Fruit fly (Drosophila melanogaster) whole organism: ENCODE results near the gene bard.

ENCODE experiments used
- psq ChIP-seq: fragments of >200 bp; optimal IDR thresholded peaks from 2 replicates; lab custom pipeline; 2017
- usp ChIP-seq: fragments of >200 bp; optimal IDR thresholded peaks from 2 replicates; lab custom pipeline; 2017; ENCODE audit warnings: missing biosample characterization, missing genetic modification characterization, mixed read lengths

DNA sequence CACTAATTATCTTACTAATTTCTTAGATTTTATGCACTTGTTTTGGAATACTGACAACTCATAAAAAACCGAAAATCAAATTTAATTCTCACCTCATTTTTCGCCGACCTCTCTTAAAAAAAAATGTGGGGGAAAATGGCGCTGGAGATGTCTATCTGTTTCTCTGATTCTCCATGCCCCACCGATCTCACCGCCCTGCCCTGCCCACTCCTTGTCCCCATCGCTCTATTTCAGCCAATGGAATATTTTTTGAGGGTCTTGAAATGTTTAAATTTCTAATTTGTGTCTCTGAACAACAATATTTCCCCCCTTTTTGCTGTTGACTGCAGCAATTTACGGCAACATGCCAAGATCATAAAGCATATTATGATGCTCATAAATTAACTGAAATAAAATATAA is 36.7 kb downstream of the bard start:
- TF ChIP-seq psq (lab: Kevin White, UChicago): no peak
- no peak for TF ChIP-seq usp
